Worm (Caenorhabditis elegans) whole organism, L3 larva: ENCODE measurements around the gene fkh-4.

Experiments used
- ZK546.5 ChIP-seq: sonication (generic microtip); optimal IDR thresholded peaks from 2 replicates; lab custom pipeline; 2017; ENCODE audit warnings: missing biosample characterization, missing genetic modification characterization
- ceh-16 ChIP-seq: sonication (generic microtip); optimal IDR thresholded peaks from 2 replicates; lab custom pipeline; 2017; ENCODE audit warnings: missing biosample characterization, missing genetic modification characterization
- ceh-28 ChIP-seq: fragments of 150-350 bp; optimal IDR thresholded peaks from 2 replicates; lab custom pipeline; 2014; ENCODE audit warnings: missing biosample characterization, missing genetic modification reagents, missing genetic modification characterization
- ceh-82 ChIP-seq: fragments of 150-350 bp; optimal IDR thresholded peaks from 2 replicates; lab custom pipeline; 2014; ENCODE audit warnings: missing biosample characterization, missing genetic modification characterization
- ceh-9 ChIP-seq: sonication (generic microtip); optimal IDR thresholded peaks from 2 replicates; lab custom pipeline; 2018; ENCODE audit warnings: missing biosample characterization, missing genetic modification characterization
- daf-12 ChIP-seq: fragments of 150-350 bp; optimal IDR thresholded peaks from 2 replicates; lab custom pipeline; 2014; ENCODE audit warnings: missing biosample characterization, missing genetic modification reagents, missing genetic modification characterization
- egl-5 ChIP-seq: fragments of 150-350 bp; optimal IDR thresholded peaks from 2 replicates; lab custom pipeline; 2017; ENCODE audit warnings: missing biosample characterization, missing genetic modification reagents, missing genetic modification characterization, inconsistent platforms
- elt-2 ChIP-seq: sonication (generic microtip); optimal IDR thresholded peaks from 2 replicates; lab custom pipeline; 2016; ENCODE audit warnings: missing genetic modification reagents, mild to moderate bottlenecking, missing genetic modification characterization, missing compliant biosample characterization
- elt-3 ChIP-seq, 3 experiments: fragments of 150-350 bp in 1 of 3; sonication (generic microtip) in 2 of 3; optimal IDR thresholded peaks; 2 replicates in 2 of 3; 4 replicates in 1 of 3; lab custom pipeline; 2014 to 2017; ENCODE audit warnings: missing biosample characterization in 3 of 3, missing genetic modification characterization in 3 of 3
- eor-1 ChIP-seq, 2 experiments: fragments of 150-350 bp; optimal IDR thresholded peaks; 2 replicates each; lab custom pipeline; 2014 to 2018; ENCODE audit warnings: missing biosample characterization in 2 of 2, missing genetic modification characterization in 2 of 2
- fkh-2 ChIP-seq: fragments of 150-350 bp; optimal IDR thresholded peaks from 2 replicates; lab custom pipeline; 2014; ENCODE audit warnings: missing biosample characterization, missing genetic modification reagents, missing genetic modification characterization
- hmg-11 ChIP-seq: sonication (generic microtip); optimal IDR thresholded peaks from 2 replicates; lab custom pipeline; 2016; ENCODE audit warnings: missing genetic modification characterization, missing compliant biosample characterization
- lin-15B ChIP-seq: fragments of 150-350 bp; optimal IDR thresholded peaks from 2 replicates; lab custom pipeline; 2014; ENCODE audit warnings: missing biosample characterization, missing genetic modification characterization
- lin-39 ChIP-seq: fragments of 150-350 bp; optimal IDR thresholded peaks from 2 replicates; lab custom pipeline; 2018; ENCODE audit warnings: missing biosample characterization, missing genetic modification reagents, missing genetic modification characterization
- lsy-12 ChIP-seq: sonication (generic microtip); optimal IDR thresholded peaks from 2 replicates; lab custom pipeline; 2016; ENCODE audit warnings: mild to moderate bottlenecking, missing genetic modification characterization, missing compliant biosample characterization
- mdl-1 ChIP-seq: fragments of 150-350 bp; optimal IDR thresholded peaks from 2 replicates; lab custom pipeline; 2014; ENCODE audit warnings: missing biosample characterization, missing genetic modification characterization
- nfya-1 ChIP-seq: sonication (generic microtip); optimal IDR thresholded peaks from 2 replicates; lab custom pipeline; 2017; ENCODE audit warnings: missing genetic modification characterization, mild to moderate bottlenecking, missing compliant biosample characterization, antibody characterized with exemption, moderate library complexity; ENCODE audit not compliant: insufficient read depth
- nhr-23 ChIP-seq: fragments of 150-350 bp; optimal IDR thresholded peaks from 2 replicates; lab custom pipeline; 2014; ENCODE audit warnings: missing biosample characterization, missing genetic modification reagents, missing genetic modification characterization
- nhr-25 ChIP-seq: sonication (generic microtip); optimal IDR thresholded peaks from 2 replicates; lab custom pipeline; 2017; ENCODE audit warnings: missing biosample characterization, missing genetic modification characterization
- nhr-28 ChIP-seq: fragments of 150-350 bp; optimal IDR thresholded peaks from 2 replicates; lab custom pipeline; 2014; ENCODE audit warnings: missing biosample characterization, missing genetic modification characterization
- nhr-43 ChIP-seq: sonication (generic microtip); optimal IDR thresholded peaks from 2 replicates; lab custom pipeline; 2016; ENCODE audit warnings: mild to moderate bottlenecking, missing genetic modification characterization, missing compliant biosample characterization; ENCODE audit not compliant: poor library complexity, severe bottlenecking
- nhr-76 ChIP-seq: fragments of 150-350 bp; sonication (generic microtip); optimal IDR thresholded peaks from 5 replicates; lab custom pipeline; 2014; ENCODE audit warnings: missing biosample characterization, missing genetic modification characterization
- pha-4 ChIP-seq: fragments of 150-350 bp; optimal IDR thresholded peaks from 2 replicates; lab custom pipeline; 2014; ENCODE audit warnings: missing biosample characterization, missing genetic modification reagents, missing genetic modification characterization
- pqm-1 ChIP-seq: fragments of 150-350 bp; optimal IDR thresholded peaks from 2 replicates; lab custom pipeline; 2017; ENCODE audit warnings: missing biosample characterization, missing genetic modification characterization, inconsistent platforms
- skn-1 ChIP-seq: fragments of 150-350 bp; optimal IDR thresholded peaks from 2 replicates; lab custom pipeline; 2014; ENCODE audit warnings: missing biosample characterization, missing genetic modification characterization
- snpc-4 ChIP-seq: fragments of 150-350 bp; optimal IDR thresholded peaks from 2 replicates; lab custom pipeline; 2014; ENCODE audit warnings: missing biosample characterization, missing genetic modification characterization
- tbx-2 ChIP-seq: sonication (generic microtip); optimal IDR thresholded peaks from 2 replicates; lab custom pipeline; 2016; ENCODE audit warnings: mild to moderate bottlenecking, missing genetic modification characterization, missing compliant biosample characterization
- unc-62 ChIP-seq: fragments of 150-350 bp; sonication (generic microtip); optimal IDR thresholded peaks from 4 replicates; lab custom pipeline; 2014; ENCODE audit warnings: missing biosample characterization, missing genetic modification reagents, missing genetic modification characterization
- zag-1 ChIP-seq: fragments of 150-350 bp; optimal IDR thresholded peaks from 2 replicates; lab custom pipeline; 2014; ENCODE audit warnings: missing biosample characterization, missing genetic modification characterization
- ztf-4 ChIP-seq: fragments of 150-350 bp; optimal IDR thresholded peaks from 2 replicates; lab custom pipeline; 2014; ENCODE audit warnings: missing biosample characterization, missing genetic modification characterization

fkh-4 gene

ce11 chrX:13448665-13449099 is 20.0 kb upstream of the fkh-4 start:
- TF ChIP-seq tbx-2 (tag; lab: Kevin White, UChicago) = peak; percentile 68
- TF ChIP-seq ceh-82 (tag; lab: Kevin White, UChicago) = peak; percentile 18
- TF ChIP-seq skn-1 (tag; lab: Kevin White, UChicago) = peak; percentile 71
- peak; percentile 84 for TF ChIP-seq lsy-12 (tag; lab: Kevin White, UChicago)
- TF ChIP-seq hmg-11 (tag; lab: Kevin White, UChicago) = peak; percentile 88
- peak; percentile 25 for TF ChIP-seq nhr-43 (tag; lab: Kevin White, UChicago)
- peak; percentile 17 for TF ChIP-seq pha-4 (tag; lab: Kevin White, UChicago)
- TF ChIP-seq lin-15B (tag; lab: Kevin White, UChicago) = peak; percentile 2
- peak; percentile 11 for TF ChIP-seq lin-39 (tag; lab: Kevin White, UChicago)
- peak; percentile 52 for TF ChIP-seq nhr-23
- peak; percentile 62 for TF ChIP-seq elt-2
- TF ChIP-seq egl-5 (tag; lab: Kevin White, UChicago) = peak; percentile 39
- TF ChIP-seq nhr-25 (tag; lab: Kevin White, UChicago) = peak; percentile 11
- TF ChIP-seq nfya-1 = peak; percentile 67

ce11 chrX:13446418-13446817 is 17.8 kb upstream of the fkh-4 start, which contains the start of gene set-8:
Gene set-8 (plus strand): TSS chrX:13446718.
- TF ChIP-seq ceh-28 (no peak), ceh-9 (no peak), ceh-16 (tag; lab: Kevin White, UChicago) (no peak), elt-3 (tag; optimal IDR thresholded peaks at IDR 0.05; lab: Kevin White, UChicago) (no peak), eor-1 (tag; optimal IDR thresholded peaks at IDR 0.05; lab: Kevin White, UChicago) (no peak), daf-12 (tag; lab: Kevin White, UChicago) (no peak), egl-5 (tag; lab: Kevin White, UChicago) (no peak), zag-1 (tag; lab: Kevin White, UChicago) (no peak)
- TF ChIP-seq, all 47 proteins: peak for 0

ce11 chrX:13444267-13444666 is 15.6 kb upstream of the fkh-4 start:
- TF ChIP-seq unc-62 (GFP tag; lab: Kevin White, UChicago) (no peak), snpc-4 (tag; lab: Kevin White, UChicago) (no peak)

ce11 chrX:13443283-13443682 is 14.6 kb upstream of the fkh-4 start:
- TF ChIP-seq fkh-2 (tag; lab: Kevin White, UChicago) = no peak
- TF ChIP-seq nhr-23 = no peak
- TF ChIP-seq pha-4 (tag; lab: Kevin White, UChicago) = no peak
- no peak for TF ChIP-seq elt-3 (tag; optimal IDR thresholded peaks at IDR 0.05; lab: Kevin White, UChicago)

DNA sequence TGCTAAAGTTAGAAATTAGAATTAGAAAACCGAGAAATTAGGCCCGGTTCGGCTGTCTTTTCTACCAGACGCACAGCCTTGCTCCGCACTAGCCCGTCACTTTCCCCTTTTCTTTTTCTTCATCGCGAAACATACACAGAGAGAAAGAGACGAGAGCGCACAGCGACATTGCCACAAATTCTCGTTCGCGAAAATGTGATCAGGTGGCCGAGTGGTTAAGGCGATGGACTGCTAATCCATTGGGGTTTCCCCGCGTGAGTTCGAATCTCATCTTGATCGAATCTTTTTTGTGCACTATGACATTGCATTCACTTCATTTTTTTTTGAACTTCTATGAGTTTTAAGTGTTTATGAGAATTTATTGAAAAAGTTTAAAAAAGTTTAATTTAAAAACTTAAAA is 13.8 kb upstream of the fkh-4 start:
- peak; percentile 15 for TF ChIP-seq skn-1 (tag; lab: Kevin White, UChicago)
- TF ChIP-seq ceh-82 (tag; lab: Kevin White, UChicago) = peak; percentile 44
- peak; percentile 44 for TF ChIP-seq tbx-2 (tag; lab: Kevin White, UChicago)
- TF ChIP-seq nfya-1 = no peak
- peak; percentile 44 for TF ChIP-seq lsy-12 (tag; lab: Kevin White, UChicago)
- peak; percentile 21 for TF ChIP-seq ceh-28
- peak; percentile 26 for TF ChIP-seq hmg-11 (tag; lab: Kevin White, UChicago)
- TF ChIP-seq ztf-4 (tag; lab: Kevin White, UChicago) = no peak
- peak; percentile 27 for TF ChIP-seq nhr-23
- peak; percentile 33 for TF ChIP-seq lin-39 (tag; lab: Kevin White, UChicago)
- TF ChIP-seq elt-2 = peak; percentile 23
- no peak for TF ChIP-seq nhr-76 (tag; lab: Kevin White, UChicago)
- TF ChIP-seq pha-4 (tag; lab: Kevin White, UChicago) = peak; percentile 54
- TF ChIP-seq pqm-1 = no peak
- TF ChIP-seq nhr-43 (tag; lab: Kevin White, UChicago) = peak; percentile 17
- no peak for TF ChIP-seq ZK546.5
- no peak for TF ChIP-seq egl-5 (tag; lab: Kevin White, UChicago)

- TF ChIP-seq hmg-11 (tag; lab: Kevin White, UChicago) (no peak), fkh-2 (tag; lab: Kevin White, UChicago) (no peak), mdl-1 (tag; lab: Kevin White, UChicago) (no peak), elt-3 (tag; optimal IDR thresholded peaks at IDR 0.05; lab: Kevin White, UChicago) (no peak), nhr-28 (tag; lab: Kevin White, UChicago) (no peak)
Measured at ce11 chrX:13435790-13436472, 7.3 kb upstream of the fkh-4 start, which contains the start of gene jmjd-3.3. Gene jmjd-3.3 (plus strand): TSS chrX:13436422.
